Fruit fly (Drosophila melanogaster): ENCODE measurements around the gene COX7AL.

COX7AL gene

dm6 chr3R:8316344-8317105 is 26.9 kb upstream of the COX7AL start, which contains the start of gene Coq2:
Gene Coq2 (minus strand): TSS chr3R:8316543.
- no peak for TF ChIP-seq Myc (optimal IDR thresholded peaks at IDR 0.05)
- no peak for TF ChIP-seq h (optimal IDR thresholded peaks at IDR 0.05)
- TF ChIP-seq psq (optimal IDR thresholded peaks at IDR 0.05): no peak
- no peak for TF ChIP-seq ttk (optimal IDR thresholded peaks at IDR 0.05)
- no peak for TF ChIP-seq insv (optimal IDR thresholded peaks at IDR 0.05)
- TF ChIP-seq Sin3A (optimal IDR thresholded peaks at IDR 0.05): no peak

dm6 chr3R:8317215-8317614 is 26.3 kb upstream of the COX7AL start, which contains the start of gene Ctr1B:
Gene Ctr1B (plus strand): TSS chr3R:8317612.
- no peak for TF ChIP-seq ttk (optimal IDR thresholded peaks at IDR 0.05)
- TF ChIP-seq insv (optimal IDR thresholded peaks at IDR 0.05): no peak
- TF ChIP-seq psq (optimal IDR thresholded peaks at IDR 0.05): no peak
- TF ChIP-seq h (optimal IDR thresholded peaks at IDR 0.05): no peak
- no peak for TF ChIP-seq Myc (optimal IDR thresholded peaks at IDR 0.05)
- TF ChIP-seq Sin3A (optimal IDR thresholded peaks at IDR 0.05): no peak

DNA sequence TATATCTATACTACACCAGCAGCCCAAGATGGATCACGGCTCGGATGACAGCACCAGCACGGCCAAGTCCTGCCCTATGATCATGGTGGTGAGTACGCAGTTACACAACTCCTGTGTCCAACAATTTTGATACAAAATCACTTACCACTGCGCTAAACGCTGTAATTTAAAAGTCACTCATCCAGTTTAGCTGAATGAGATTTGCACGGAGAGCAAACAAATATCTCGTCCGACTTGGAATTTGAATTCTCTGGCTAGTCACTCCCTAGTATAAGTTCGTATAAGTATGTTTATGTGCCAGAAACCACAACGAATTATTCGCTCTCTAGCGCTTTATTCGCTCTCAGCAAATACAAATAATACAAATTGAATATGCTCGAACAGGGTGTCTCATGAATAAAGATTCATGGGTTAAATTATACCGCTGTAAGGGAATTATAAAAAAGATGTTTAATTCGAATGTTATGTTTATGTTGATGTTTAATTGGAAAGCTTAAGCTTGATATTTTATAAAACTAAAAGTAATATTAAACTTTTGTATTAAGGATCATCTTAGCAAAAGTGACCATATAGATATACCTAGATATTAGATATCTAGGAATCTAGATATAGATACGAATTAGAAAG is 25.6 kb upstream of the COX7AL start:
- no peak for TF ChIP-seq insv (optimal IDR thresholded peaks at IDR 0.05)
- TF ChIP-seq h (optimal IDR thresholded peaks at IDR 0.05): no peak
- TF ChIP-seq ttk (optimal IDR thresholded peaks at IDR 0.05): no peak
- no peak for TF ChIP-seq Myc (optimal IDR thresholded peaks at IDR 0.05)
- TF ChIP-seq psq (optimal IDR thresholded peaks at IDR 0.05): no peak
- TF ChIP-seq Sin3A (optimal IDR thresholded peaks at IDR 0.05): no peak

dm6 chr3R:8321447-8321846 is 22.0 kb upstream of the COX7AL start, which contains the start of gene Or85a:
Gene Or85a (plus strand): TSS chr3R:8321747.
- TF ChIP-seq Sin3A (optimal IDR thresholded peaks at IDR 0.05) (no peak), psq (optimal IDR thresholded peaks at IDR 0.05) (no peak), insv (optimal IDR thresholded peaks at IDR 0.05) (no peak), h (optimal IDR thresholded peaks at IDR 0.05) (no peak), Myc (optimal IDR thresholded peaks at IDR 0.05) (no peak), ttk (optimal IDR thresholded peaks at IDR 0.05) (no peak)

- TF ChIP-seq Myc (optimal IDR thresholded peaks at IDR 0.05) (no peak), psq (optimal IDR thresholded peaks at IDR 0.05) (no peak), ttk (optimal IDR thresholded peaks at IDR 0.05) (no peak), h (optimal IDR thresholded peaks at IDR 0.05) (no peak), insv (optimal IDR thresholded peaks at IDR 0.05) (no peak), Sin3A (optimal IDR thresholded peaks at IDR 0.05) (no peak)
Measured at dm6 chr3R:8324016-8324415, 19.5 kb upstream of the COX7AL start, which contains the start of gene CG7443. Gene CG7443 (plus strand): TSS chr3R:8324316.

DNA sequence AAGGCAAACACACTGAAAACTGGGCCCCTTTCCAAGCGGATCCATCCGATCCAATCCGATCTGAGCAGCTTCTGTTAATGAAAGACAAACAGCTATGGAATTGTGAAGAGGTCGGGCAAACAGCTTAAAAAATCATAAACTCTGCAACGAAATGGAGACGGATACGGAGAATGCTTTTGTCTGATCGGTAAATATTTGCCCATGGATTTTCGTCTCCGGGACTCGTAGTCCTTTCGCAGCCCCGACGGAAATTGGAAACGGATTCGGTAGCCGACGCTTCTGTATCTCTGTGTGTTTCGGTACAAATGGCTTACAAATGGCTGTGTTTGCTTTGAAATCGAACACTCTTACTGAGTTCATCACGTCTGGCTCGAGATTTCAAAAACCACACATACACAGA is 16.6 kb upstream of the COX7AL start:
- TF ChIP-seq Myc (optimal IDR thresholded peaks at IDR 0.05): no peak
- TF ChIP-seq ttk (optimal IDR thresholded peaks at IDR 0.05): no peak

DNA sequence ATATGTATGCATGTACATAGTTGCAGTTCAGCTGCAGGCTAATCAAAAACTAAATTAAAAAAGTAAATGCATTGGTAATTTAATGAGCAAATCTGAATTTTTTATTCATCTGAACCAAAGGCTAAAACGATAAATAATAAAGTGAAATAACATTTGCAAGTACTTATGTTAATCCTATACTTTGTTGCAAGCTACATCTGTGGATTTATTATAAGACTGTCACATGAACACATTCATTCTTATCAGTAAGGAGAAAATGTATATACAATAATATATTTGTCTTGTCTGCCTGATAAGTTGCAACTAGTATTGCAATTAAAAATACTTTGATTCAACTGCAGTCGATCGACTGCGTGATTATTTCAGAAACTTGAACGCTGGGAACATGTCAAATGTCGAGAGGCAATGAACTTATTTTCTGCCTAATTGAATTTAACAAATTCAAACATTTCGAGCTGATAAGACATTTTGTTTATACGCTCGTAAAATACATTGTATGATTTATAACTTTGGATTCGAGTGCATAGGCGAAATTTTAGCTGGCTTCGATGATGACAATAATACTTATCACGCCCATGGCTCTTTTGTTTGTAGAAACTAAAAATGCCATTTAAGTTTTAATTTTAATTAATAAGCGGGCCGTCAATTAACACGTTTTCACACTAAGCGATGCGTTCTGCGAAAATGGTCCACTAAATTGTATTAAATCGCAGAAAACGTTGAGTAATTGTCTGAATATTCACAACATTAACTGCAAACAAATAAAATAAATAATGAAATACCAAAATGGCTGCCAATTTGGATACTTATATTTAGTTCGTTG is 15.3 kb upstream of the COX7AL start:
- TF ChIP-seq Myc (optimal IDR thresholded peaks at IDR 0.05) (no peak), insv (optimal IDR thresholded peaks at IDR 0.05) (no peak), ttk (optimal IDR thresholded peaks at IDR 0.05) (no peak), h (optimal IDR thresholded peaks at IDR 0.05) (no peak), Sin3A (optimal IDR thresholded peaks at IDR 0.05) (no peak), psq (optimal IDR thresholded peaks at IDR 0.05) (no peak)

dm6 chr3R:8329628-8330027 is 13.8 kb upstream of the COX7AL start:
- TF ChIP-seq h (optimal IDR thresholded peaks at IDR 0.05): no peak
- no peak for TF ChIP-seq ttk (optimal IDR thresholded peaks at IDR 0.05)
- TF ChIP-seq Sin3A (optimal IDR thresholded peaks at IDR 0.05): no peak
- no peak for TF ChIP-seq insv (optimal IDR thresholded peaks at IDR 0.05)
- TF ChIP-seq psq (optimal IDR thresholded peaks at IDR 0.05): no peak
- no peak for TF ChIP-seq Myc (optimal IDR thresholded peaks at IDR 0.05)

dm6 chr3R:8333768-8334470 is 9.6 kb upstream of the COX7AL start, which contains the start of gene Poxm:
Gene Poxm (minus strand): TSS chr3R:8333792.
- no peak for TF ChIP-seq psq (optimal IDR thresholded peaks at IDR 0.05)
- TF ChIP-seq ttk (optimal IDR thresholded peaks at IDR 0.05): no peak
- no peak for TF ChIP-seq Sin3A (optimal IDR thresholded peaks at IDR 0.05)
- TF ChIP-seq h (optimal IDR thresholded peaks at IDR 0.05): no peak
- TF ChIP-seq Myc (optimal IDR thresholded peaks at IDR 0.05): no peak
- TF ChIP-seq insv (optimal IDR thresholded peaks at IDR 0.05): no peak

- TF ChIP-seq Sin3A (optimal IDR thresholded peaks at IDR 0.05) (no peak), insv (optimal IDR thresholded peaks at IDR 0.05) (no peak), ttk (optimal IDR thresholded peaks at IDR 0.05) (no peak), Myc (optimal IDR thresholded peaks at IDR 0.05) (no peak), psq (optimal IDR thresholded peaks at IDR 0.05) (no peak), h (optimal IDR thresholded peaks at IDR 0.05) (no peak)
Measured at dm6 chr3R:8334471-8334783, 9.0 kb upstream of the COX7AL start.

dm6 chr3R:8334982-8335381 is 8.5 kb upstream of the COX7AL start:
- TF ChIP-seq Sin3A (optimal IDR thresholded peaks at IDR 0.05): no peak
- TF ChIP-seq h (optimal IDR thresholded peaks at IDR 0.05): no peak
- no peak for TF ChIP-seq ttk (optimal IDR thresholded peaks at IDR 0.05)
- no peak for TF ChIP-seq psq (optimal IDR thresholded peaks at IDR 0.05)
- TF ChIP-seq Myc (optimal IDR thresholded peaks at IDR 0.05): no peak
- no peak for TF ChIP-seq insv (optimal IDR thresholded peaks at IDR 0.05)

All from Kc167 (cell line).